Fruit fly (Drosophila melanogaster) whole organism, larva: Measurements from ENCODE around the gene Hmr.
"Not testable (repeated sequence)": the region's sequence is repeated elsewhere in the genome, so short reads cannot be mapped to it uniquely, and the experiment has no call there.

ENCODE experiments used
- noc ChIP-seq: fragments of 200-800 bp; sonication (Bioruptor generic); optimal IDR thresholded peaks from 3 replicates; lab custom pipeline; 2019; ENCODE audit warnings: missing biosample characterization, mild to moderate bottlenecking, missing genetic modification characterization, moderate library complexity

Gene Hmr

DNA sequence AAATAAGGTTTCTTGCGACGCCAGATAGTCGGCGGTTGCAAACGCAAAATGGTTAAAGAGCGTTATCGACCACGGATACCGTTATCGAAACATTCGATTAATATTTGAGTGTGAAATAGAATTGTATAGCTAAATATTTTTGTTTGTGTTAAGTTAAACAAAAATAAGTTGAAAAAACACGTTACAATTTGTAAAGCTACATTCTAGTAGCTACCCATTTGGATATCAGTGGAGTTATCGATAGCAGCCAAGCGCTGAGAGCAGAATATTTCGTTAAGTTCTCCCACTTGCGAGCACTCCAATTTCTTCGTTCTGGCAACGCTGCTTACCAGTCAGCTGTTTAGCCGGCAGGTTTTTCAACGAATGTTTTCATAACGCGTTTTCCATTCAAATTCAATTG, at the start of gene Hmr, which contains the start of gene CG2124:
Hmr (minus strand) TSS at position 43 of the 400 bp plus-strand sequence.
CG2124 (plus strand) TSS at position 310 of the 400 bp plus-strand sequence.
- TF ChIP-seq noc (tag; lab: Kevin White, UChicago), result no peak

DNA sequence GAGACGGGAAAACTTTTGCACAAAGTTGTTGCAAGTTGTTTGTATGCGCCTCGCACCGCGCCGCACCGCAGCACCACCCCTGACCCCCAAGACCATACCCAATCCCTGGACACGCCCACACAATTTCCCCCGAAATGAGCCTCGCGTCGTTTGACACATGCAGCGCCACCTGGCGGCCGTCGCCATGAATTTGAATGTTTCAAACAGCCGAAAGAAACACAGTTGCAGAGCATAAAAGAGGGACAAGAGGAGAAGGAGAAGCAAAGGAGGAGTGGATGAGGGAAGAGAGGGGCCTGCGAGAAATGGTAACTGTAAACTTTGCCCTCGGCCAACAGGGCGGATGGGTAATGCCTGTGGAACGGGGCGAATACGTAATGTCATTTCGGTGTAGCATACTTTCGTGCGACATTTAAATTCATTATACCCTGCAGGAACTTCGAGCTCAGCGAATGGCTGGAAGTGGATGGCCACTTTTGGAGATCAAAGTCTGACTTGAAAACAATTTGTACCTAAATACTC, 46.6 kb upstream of the Hmr start:
- no peak for TF ChIP-seq noc (tag; lab: Kevin White, UChicago)

DNA sequence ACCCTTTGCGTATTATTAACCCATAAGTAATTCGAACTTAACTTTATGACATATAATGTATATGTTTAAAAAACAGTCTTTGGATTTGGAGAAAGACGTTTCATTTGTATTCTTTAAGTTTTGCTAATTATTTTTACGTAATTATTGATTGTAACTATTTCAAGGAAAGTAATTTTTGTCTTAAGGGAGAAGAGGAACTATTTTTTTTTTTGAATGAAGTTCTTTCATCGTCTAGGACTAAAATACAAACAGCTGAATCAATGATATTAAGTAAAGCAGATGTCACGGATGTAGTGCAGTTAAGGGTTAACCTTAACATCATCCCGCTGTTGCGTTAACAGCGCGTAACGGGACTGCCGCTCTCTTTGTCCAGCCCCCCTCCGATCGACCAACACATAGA, 33.2 kb upstream of the Hmr start:
- TF ChIP-seq noc (tag; lab: Kevin White, UChicago), result peak; percentile 15

DNA sequence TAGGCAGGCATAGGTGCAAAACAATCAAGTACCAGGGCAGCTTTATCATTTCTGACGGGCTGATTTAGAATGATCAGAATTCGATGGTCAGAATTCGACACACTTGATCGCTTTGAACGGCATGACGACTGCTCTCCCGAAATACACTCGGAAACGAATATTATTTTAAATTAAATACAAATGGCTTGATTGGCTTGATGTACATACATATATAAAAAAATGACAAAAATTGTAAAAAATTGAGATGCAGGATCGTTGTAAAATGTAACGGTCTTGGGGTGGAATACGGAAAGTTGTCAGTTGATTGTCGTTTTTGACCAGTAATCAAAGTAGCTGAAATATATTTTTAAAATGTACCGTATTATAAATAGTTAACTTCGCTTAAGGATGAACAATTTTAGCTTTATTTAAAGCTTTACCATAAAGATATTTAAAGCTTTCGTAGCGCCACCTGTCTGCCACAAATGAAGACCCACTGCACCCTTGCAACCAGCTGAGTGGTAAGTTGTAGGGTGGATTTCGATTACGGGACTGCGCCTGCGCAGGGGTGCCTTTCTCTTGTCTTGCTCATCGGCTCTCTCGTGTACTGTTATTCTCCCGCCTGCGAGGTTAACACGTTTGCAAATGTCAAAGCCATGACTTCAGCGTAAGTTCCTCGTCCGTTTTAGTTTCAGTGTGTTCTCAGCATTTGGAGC, 31.6 kb upstream of the Hmr start, which contains the start of the genes CG9806 and X11Lbeta:
CG9806 (minus strand) TSS at position 51 of the 695 bp plus-strand sequence.
X11Lbeta (plus strand) TSS at position 676 of the 695 bp plus-strand sequence.
- no peak for TF ChIP-seq noc (tag; lab: Kevin White, UChicago)

DNA sequence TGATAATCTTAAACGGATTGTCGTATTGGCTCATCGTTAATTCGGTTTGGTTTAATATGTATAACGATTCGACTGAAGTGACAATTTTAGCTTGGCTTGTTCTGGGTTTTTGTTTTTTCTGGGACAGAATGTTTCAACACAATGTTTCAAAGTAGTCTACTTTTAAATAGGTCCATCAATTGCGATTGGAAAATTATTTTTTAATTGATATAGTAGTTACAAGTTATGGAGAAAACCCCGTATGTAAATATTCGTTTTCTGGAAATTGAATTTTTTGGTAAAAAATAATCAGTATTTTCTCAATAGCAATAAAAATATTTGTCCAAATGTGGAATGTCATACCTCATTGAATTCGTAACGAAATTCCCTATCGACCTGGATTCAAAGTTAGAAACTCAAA, 27.5 kb upstream of the Hmr start, which contains the start of gene Rab9Db:
Rab9Db (minus strand) TSS at position 101 of the 400 bp plus-strand sequence.
- TF ChIP-seq noc (tag; lab: Kevin White, UChicago), result not testable (repeated sequence)

DNA sequence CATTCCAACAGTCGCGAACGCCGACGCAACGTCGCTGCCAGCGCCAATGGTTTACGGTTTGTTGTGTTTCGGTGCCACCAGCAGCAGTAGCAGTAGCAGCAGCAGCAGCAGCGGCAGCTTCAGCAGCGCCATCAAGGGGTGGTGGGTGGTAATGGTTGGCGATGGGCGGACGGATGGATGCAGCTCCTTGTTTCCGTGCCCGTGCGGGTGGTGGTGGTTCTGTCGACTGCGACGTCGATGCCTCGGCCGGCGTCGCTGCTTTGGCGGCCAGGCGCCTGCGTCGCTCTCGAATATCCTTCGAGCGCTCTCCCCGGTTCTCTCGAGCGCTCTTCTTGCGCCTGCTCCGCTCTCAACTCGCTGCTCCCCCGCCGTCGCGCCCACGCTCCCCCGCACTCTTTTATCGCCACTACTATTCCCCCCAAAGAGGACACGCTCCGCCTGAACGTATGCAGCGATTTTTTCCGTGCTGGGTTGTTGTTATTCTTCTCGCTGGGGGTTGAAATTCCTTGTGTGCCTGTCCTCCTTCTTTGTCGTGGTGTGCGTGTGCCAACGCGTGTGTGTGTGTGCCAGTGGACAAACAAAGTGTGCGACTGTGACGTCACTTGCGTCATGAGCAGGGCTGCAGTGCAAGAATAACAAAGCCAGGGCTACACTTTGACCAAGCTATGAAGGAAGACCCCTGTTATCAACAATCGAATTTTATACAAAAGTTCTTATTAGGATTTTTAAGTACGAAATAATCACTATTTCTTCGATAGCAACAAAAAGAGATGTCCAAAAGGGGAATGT, 25.7 kb upstream of the Hmr start:
- TF ChIP-seq noc (tag; lab: Kevin White, UChicago), result no peak

DNA sequence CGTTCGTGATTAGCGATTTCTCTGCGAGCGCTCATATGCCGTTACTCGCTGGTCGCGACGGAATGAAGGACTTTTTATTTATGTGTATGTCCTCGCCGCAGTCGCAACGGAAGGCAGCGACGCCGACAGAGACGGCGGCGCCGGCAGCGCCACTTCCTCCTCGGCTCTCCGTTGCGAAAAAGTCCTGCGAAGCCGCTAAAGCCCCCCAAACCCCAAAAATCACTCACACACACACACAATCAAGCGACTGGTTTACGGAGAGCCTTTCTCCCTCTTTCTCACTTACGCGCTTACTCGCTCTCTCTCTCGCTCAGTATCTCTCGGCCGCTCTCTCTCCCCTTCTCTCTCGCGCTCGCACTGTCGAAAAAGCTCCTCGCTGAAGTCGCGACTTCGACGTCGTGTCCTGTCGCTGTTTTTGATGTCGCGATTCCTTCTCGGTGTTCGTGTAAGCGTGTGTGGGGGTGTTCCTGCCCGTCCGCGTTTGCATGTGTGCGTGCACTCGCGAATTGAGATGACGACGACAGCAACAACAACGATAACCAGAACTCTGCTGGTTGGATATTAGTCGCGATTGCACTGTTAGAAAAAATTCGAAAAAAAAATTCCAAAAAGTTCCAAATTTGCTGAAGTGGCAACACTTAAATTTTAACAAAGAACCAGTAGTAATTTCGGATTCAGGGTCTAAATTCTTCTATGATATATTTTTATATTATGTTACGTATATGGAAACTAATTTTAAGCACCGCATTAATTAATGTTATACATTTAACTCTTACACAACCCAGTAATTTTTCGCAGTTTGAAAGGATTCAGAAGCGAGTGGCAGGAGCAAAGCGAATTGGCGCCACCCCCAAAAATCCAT, 24.7 kb upstream of the Hmr start, which contains the start of gene CG43347:
CG43347 (minus strand) TSS at position 47 of the 862 bp plus-strand sequence.
- no peak for TF ChIP-seq noc (tag; lab: Kevin White, UChicago)

DNA sequence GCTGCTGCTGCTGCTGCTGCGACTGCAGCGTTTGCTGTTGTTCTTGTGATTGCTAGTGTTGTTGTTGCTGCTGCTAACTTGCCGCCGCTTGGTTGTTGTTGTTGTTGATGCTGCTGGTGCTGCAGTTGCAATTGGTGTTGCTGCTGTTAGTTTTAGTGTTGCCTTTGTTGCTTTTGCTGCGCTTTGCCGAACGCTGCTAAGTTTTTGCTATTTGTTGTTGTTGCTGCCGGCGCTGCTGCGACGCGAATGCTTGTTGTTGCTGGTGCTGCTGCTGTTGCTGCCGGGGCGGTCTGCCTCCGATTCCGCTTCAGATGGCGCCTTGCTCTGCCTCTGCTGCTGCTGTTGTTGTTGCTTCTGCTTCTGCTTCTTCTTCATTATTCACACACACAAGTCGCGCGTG, 22.8 kb upstream of the Hmr start:
- TF ChIP-seq noc (tag; lab: Kevin White, UChicago), result no peak

DNA sequence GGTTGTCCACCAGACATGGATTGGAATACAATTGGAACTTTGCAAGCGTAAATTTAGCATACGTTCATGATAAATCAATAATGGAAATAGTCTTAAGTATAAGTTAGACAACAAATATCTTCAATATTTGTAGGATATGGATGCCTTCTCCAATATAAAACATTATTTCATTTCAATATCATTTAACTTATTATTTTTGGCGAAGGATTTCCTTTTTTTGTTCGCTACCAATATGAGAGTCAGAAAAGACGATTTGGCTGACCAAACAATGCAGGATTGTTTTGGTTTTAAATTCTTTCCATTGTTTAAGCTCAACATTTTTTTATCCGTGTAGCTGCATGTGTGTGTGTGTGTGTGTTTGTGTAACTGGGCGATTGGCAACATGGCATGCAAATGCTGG, 19.6 kb upstream of the Hmr start:
- TF ChIP-seq noc (tag; lab: Kevin White, UChicago), result no peak

DNA sequence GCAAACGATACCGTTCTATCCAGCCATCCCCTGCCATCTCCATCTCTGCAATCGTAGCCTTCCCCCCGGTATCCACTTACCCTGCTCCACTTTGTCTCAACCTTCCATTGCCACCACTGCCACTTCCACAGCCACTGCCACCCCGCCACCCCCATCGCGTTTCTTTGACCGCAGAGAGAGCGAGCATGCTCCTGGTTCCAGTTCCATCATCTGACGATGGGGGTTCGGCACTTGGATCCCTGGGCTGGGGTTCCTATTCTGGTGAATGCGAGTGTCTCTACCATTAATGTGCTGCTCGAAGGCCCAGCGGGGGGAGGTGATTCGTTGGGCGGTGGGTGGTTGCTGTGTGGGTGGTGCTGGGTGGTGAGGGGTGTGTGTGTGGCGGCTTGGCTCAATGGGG, 17.9 kb upstream of the Hmr start:
- TF ChIP-seq noc (tag; lab: Kevin White, UChicago), result no peak

DNA sequence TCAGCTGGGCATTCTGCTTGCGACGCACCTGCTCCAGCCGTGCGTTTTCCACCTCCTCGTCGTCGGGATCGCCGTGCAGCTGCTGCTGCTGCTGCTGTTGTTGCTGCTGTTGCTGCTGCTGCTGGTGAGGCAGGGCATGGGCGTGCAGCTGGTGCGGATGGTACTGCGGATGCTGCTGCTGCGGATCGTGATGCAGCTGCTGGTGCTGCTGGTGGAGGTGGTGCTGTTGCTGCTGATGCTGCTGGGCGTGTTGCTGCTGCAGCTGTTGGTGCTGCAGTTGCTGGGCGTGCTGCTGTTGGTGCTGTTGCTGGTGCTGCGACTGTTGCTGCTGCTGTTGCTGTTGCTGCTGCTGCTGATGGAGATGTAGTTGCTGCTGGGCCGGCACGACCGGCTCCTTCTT, 12.0 kb upstream of the Hmr start:
- TF ChIP-seq noc (tag; lab: Kevin White, UChicago), result no peak

DNA sequence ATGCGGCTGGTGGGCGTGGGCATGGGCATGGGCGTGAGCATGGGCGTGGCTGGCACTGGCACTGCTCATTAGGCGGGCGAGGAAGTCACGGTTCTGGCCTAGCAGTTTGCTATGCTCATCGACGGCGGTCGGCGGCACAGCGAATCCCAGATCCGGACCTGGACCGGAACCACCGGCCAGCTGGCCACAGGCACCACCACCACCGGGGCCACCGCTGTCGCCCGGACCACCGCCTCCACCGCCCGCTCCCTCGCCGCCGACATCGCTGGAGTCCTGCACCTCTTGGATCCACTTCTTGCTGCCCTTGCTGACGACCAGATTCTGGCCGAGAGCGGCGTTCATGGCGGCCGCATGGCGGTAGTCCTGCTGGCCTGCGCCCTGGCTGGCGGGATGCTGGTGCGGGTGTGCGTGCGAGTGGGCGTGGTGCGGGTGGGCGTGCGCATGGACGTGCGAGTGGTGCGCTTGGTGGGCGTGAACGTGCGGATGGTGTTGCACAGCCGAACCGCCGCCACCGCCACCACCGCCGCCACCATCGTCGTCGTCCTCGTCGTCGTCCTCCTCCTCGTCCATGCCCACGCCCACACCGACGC, 11.3 kb upstream of the Hmr start:
- no peak for TF ChIP-seq noc (tag; lab: Kevin White, UChicago)

DNA sequence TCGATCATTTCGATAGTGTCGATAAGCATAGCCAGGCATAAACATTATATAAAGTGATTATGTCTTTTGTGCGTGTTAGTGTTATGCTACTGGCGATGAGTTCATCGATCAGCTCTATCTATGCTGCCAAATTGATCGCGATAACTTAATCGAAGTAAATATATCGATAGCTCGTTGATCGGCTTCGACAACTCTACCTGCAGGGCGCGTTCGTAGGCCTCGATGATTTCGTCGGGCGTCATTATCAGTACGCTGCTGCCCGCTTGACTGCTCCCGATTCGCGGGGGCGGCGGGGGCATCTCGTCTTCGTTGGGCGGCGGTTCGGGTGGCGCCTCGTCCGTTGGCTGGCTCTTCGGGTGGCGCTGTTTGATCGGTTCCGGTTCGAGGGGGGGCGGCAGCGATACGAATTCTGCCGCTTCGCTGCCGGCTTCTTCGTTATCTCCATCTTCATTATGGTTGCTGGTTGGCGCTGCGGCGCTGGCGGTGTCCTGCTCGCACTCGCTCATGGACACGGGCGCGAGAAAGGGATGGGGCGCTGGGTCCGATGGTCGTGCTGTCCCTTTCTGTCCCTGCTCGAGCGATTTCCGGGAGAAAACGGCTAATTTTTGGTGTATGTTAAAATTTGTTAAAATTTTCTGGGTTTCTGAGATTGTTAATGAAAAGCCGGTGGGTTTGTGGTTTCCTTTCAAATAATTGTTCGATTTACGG, 6.6 kb upstream of the Hmr start, which contains the start of gene CG1628:
CG1628 (minus strand) TSS at position 658 of the 708 bp plus-strand sequence.
- TF ChIP-seq noc (tag; lab: Kevin White, UChicago), result no peak

DNA sequence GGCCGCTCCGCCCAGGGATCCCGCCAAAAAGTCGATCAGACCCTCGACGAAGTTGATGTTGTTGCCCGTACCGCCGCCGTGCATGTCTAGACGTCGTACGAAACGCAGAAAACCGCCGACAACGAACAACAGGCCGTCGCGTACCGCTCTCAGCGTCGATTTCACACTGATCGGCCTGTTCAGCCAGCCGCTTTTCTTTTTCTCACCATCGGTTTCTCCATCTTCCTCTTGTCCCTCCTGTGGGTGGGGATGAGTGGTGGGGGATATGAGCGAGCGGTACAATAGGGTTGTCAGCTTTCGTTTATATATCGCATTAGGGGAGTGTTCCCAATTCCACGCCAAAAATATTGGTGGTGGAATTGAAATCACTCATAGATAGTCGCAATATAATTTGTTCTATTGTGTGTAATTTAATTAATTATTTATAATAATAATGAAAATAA, 5.8 kb upstream of the Hmr start:
- no peak for TF ChIP-seq noc (tag; lab: Kevin White, UChicago)
